Worm (Caenorhabditis elegans) whole organism, L4 larva: ENCODE results near the gene egl-13.

ENCODE experiments used
- F37D6.2 ChIP-seq: sonication (generic microtip); optimal IDR thresholded peaks from 2 replicates; lab custom pipeline; 2016; ENCODE audit warnings: mild to moderate bottlenecking, missing genetic modification characterization, missing compliant biosample characterization
- F44E2.7 ChIP-seq: fragments of 200-800 bp; sonication (Bioruptor generic); IDR thresholded peaks from 2 replicates; pipeline ENCODE4 v2.1.2; 2022; ENCODE audit warnings: missing genetic modification characterization, missing compliant biosample characterization
- R02D3.7 ChIP-seq: fragments of 150-350 bp; sonication (generic microtip); optimal IDR thresholded peaks from 3 replicates; lab custom pipeline; 2014; ENCODE audit warnings: missing biosample characterization, missing genetic modification characterization
- T20F7.1 ChIP-seq: fragments of 200-800 bp; sonication (Bioruptor generic); optimal IDR thresholded peaks from 2 replicates; lab custom pipeline; 2018; ENCODE audit warnings: mild to moderate bottlenecking, missing genetic modification characterization, missing compliant biosample characterization
- T26A8.4 ChIP-seq: fragments of 200-800 bp; sonication (Bioruptor generic); IDR thresholded peaks from 2 replicates; pipeline ENCODE4 v1.3.6; 2022; ENCODE audit warnings: missing genetic modification characterization, missing compliant biosample characterization
- Y5F2A.4 ChIP-seq: fragments of 200-800 bp; sonication (Bioruptor generic); optimal IDR thresholded peaks from 2 replicates; lab custom pipeline; 2018; ENCODE audit warnings: mild to moderate bottlenecking, missing genetic modification characterization, missing compliant biosample characterization
- Y75B8A.6 ChIP-seq: fragments of 200-800 bp; sonication (Bioruptor generic); IDR thresholded peaks from 2 replicates; pipeline ENCODE4 v1.3.6; 2022; ENCODE audit warnings: missing genetic modification reagents, missing genetic modification characterization, missing compliant biosample characterization
- ZK337.2 ChIP-seq: fragments of 200-800 bp; sonication (Bioruptor generic); IDR thresholded peaks from 2 replicates; pipeline ENCODE4 v1.3.6; 2022; ENCODE audit warnings: missing genetic modification reagents, missing genetic modification characterization, missing compliant biosample characterization
- arid-1 ChIP-seq: fragments of 200-800 bp; sonication (Bioruptor generic); conservative IDR thresholded peaks from 2 replicates; pipeline ENCODE4 v1.3.6; 2022; ENCODE audit warnings: missing genetic modification reagents, missing genetic modification characterization, missing compliant biosample characterization
- ceh-44 ChIP-seq: fragments of 200-800 bp; sonication (Bioruptor generic); IDR thresholded peaks from 2 replicates; pipeline ENCODE4 v1.3.6; 2022; ENCODE audit warnings: missing genetic modification reagents, missing genetic modification characterization, missing compliant biosample characterization
- ceh-62 ChIP-seq: sonication (generic microtip); optimal IDR thresholded peaks from 2 replicates; lab custom pipeline; 2017; ENCODE audit warnings: missing biosample characterization, missing genetic modification characterization
- cey-2 ChIP-seq: sonication (generic microtip); optimal IDR thresholded peaks from 3 replicates; lab custom pipeline; 2017; ENCODE audit warnings: missing genetic modification characterization, mild to moderate bottlenecking, missing compliant biosample characterization, antibody characterized with exemption, borderline replicate concordance; ENCODE audit not compliant: insufficient read depth
- daf-16 ChIP-seq, 3 experiments: sonication (generic microtip); optimal IDR thresholded peaks; 2 replicates each; lab custom pipeline; 2016 to 2017; ENCODE audit warnings: missing genetic modification characterization in 3 of 3, missing genetic modification reagents in 3 of 3, mild to moderate bottlenecking in 2 of 3, missing compliant biosample characterization in 2 of 3, missing biosample characterization in 1 of 3, moderate library complexity in 1 of 3
- dmd-6 ChIP-seq: fragments of 200-800 bp; sonication (Bioruptor generic); IDR thresholded peaks from 2 replicates; pipeline ENCODE4 v1.3.6; 2022; ENCODE audit warnings: missing genetic modification reagents, missing genetic modification characterization, missing compliant biosample characterization
- dpl-1 ChIP-seq: fragments of 150-350 bp; optimal IDR thresholded peaks from 2 replicates; lab custom pipeline; 2014; ENCODE audit warnings: missing biosample characterization, missing genetic modification reagents, missing genetic modification characterization
- dve-1 ChIP-seq: sonication (generic microtip); optimal IDR thresholded peaks from 2 replicates; lab custom pipeline; 2017; ENCODE audit warnings: antibody characterized with exemption, mild to moderate bottlenecking, missing genetic modification characterization, missing compliant biosample characterization; ENCODE audit not compliant: insufficient read depth
- egl-27 ChIP-seq: sonication (generic microtip); optimal IDR thresholded peaks from 3 replicates; lab custom pipeline; 2017; ENCODE audit warnings: missing biosample characterization, missing genetic modification reagents, missing genetic modification characterization
- egl-43 ChIP-seq: fragments of 200-800 bp; sonication (Bioruptor generic); IDR thresholded peaks from 2 replicates; pipeline ENCODE4 v1.3.6; 2022; ENCODE audit warnings: missing genetic modification reagents, missing genetic modification characterization, missing compliant biosample characterization
- hif-1 ChIP-seq, 2 experiments: sonication (generic microtip); optimal IDR thresholded peaks; 2 replicates each; lab custom pipeline; 2016 to 2017; ENCODE audit warnings: missing compliant biosample characterization in 2 of 2, missing genetic modification characterization in 2 of 2, missing genetic modification reagents in 2 of 2, missing genotype in 2 of 2, mild to moderate bottlenecking in 1 of 2
- hlh-11 ChIP-seq: fragments of 200-800 bp; sonication (Bioruptor generic); optimal IDR thresholded peaks from 2 replicates; lab custom pipeline; 2018; ENCODE audit warnings: mild to moderate bottlenecking, missing genetic modification characterization, missing compliant biosample characterization
- hlh-30 ChIP-seq: sonication (generic microtip); optimal IDR thresholded peaks from 2 replicates; lab custom pipeline; 2017; ENCODE audit warnings: antibody characterized with exemption, mild to moderate bottlenecking, missing genetic modification characterization, missing compliant biosample characterization; ENCODE audit not compliant: insufficient read depth
- hmg-1.1 ChIP-seq: fragments of 200-800 bp; sonication (Bioruptor generic); IDR thresholded peaks from 2 replicates; pipeline ENCODE4 v1.3.6; 2022; ENCODE audit warnings: missing genetic modification reagents, missing genetic modification characterization, missing compliant biosample characterization
- lin-13 ChIP-seq: fragments of 150-350 bp; optimal IDR thresholded peaks from 2 replicates; lab custom pipeline; 2014; ENCODE audit warnings: missing biosample characterization, missing genetic modification reagents, missing genetic modification characterization
- lin-15B ChIP-seq: fragments of 150-350 bp; sonication (generic microtip); optimal IDR thresholded peaks from 3 replicates; lab custom pipeline; 2014; ENCODE audit warnings: missing biosample characterization, missing genetic modification characterization
- mdt-29 ChIP-seq: fragments of 200-800 bp; sonication (Bioruptor generic); IDR thresholded peaks from 2 replicates; pipeline ENCODE4 v1.3.6; 2022; ENCODE audit warnings: missing genetic modification reagents, missing genetic modification characterization, missing compliant biosample characterization
- mep-1 ChIP-seq: fragments of 150-350 bp; sonication (generic microtip); optimal IDR thresholded peaks from 3 replicates; lab custom pipeline; 2014; ENCODE audit warnings: missing biosample characterization, missing genetic modification characterization
- mes-2 ChIP-seq: sonication (generic microtip); optimal IDR thresholded peaks from 2 replicates; lab custom pipeline; 2016; ENCODE audit warnings: missing genotype, mild to moderate bottlenecking, missing genetic modification characterization, missing compliant biosample characterization; ENCODE audit not compliant: poor library complexity, severe bottlenecking
- mxl-2 ChIP-seq: fragments of 200-800 bp; sonication (Bioruptor generic); conservative IDR thresholded peaks from 2 replicates; pipeline ENCODE4 v1.3.6; 2022; ENCODE audit warnings: missing genetic modification reagents, missing genetic modification characterization, missing compliant biosample characterization
- mxl-3 ChIP-seq: fragments of 200-800 bp; sonication (Bioruptor generic); optimal IDR thresholded peaks from 2 replicates; lab custom pipeline; 2018; ENCODE audit warnings: mild to moderate bottlenecking, missing genetic modification characterization, missing compliant biosample characterization
- nhr-102 ChIP-seq: sonication (generic microtip); optimal IDR thresholded peaks from 2 replicates; lab custom pipeline; 2016; ENCODE audit warnings: mild to moderate bottlenecking, missing genetic modification characterization, moderate library complexity, missing compliant biosample characterization
- nhr-28 ChIP-seq: fragments of 150-350 bp; optimal IDR thresholded peaks from 2 replicates; lab custom pipeline; 2014; ENCODE audit warnings: missing biosample characterization, missing genetic modification characterization
- nhr-41 ChIP-seq: fragments of 200-800 bp; sonication (Bioruptor generic); IDR thresholded peaks from 2 replicates; pipeline ENCODE4 v1.3.6; 2022; ENCODE audit warnings: missing genetic modification reagents, missing genetic modification characterization, missing compliant biosample characterization
- nhr-42 ChIP-seq: fragments of 200-800 bp; sonication (Bioruptor generic); IDR thresholded peaks from 2 replicates; pipeline ENCODE4 v1.3.6; 2022; ENCODE audit warnings: missing genetic modification characterization, missing compliant biosample characterization
- nhr-48 ChIP-seq: sonication (generic microtip); optimal IDR thresholded peaks from 2 replicates; lab custom pipeline; 2016; ENCODE audit warnings: mild to moderate bottlenecking, missing genetic modification characterization, missing compliant biosample characterization
- nhr-77 ChIP-seq: fragments of 150-350 bp; optimal IDR thresholded peaks from 2 replicates; lab custom pipeline; 2014; ENCODE audit warnings: missing biosample characterization, missing genetic modification characterization
- rbr-2 ChIP-seq: sonication (generic microtip); optimal IDR thresholded peaks from 2 replicates; lab custom pipeline; 2016; ENCODE audit warnings: missing genotype, missing genetic modification characterization, missing compliant biosample characterization
- sdz-12 ChIP-seq: fragments of 200-800 bp; sonication (Bioruptor generic); optimal IDR thresholded peaks from 2 replicates; lab custom pipeline; 2018; ENCODE audit warnings: mild to moderate bottlenecking, missing genetic modification characterization, missing compliant biosample characterization
- set-16 ChIP-seq: fragments of 200-800 bp; sonication (Bioruptor generic); IDR thresholded peaks from 2 replicates; pipeline ENCODE4 v1.3.6; 2022; ENCODE audit warnings: missing genetic modification reagents, missing genetic modification characterization, missing compliant biosample characterization
- spr-1 ChIP-seq: sonication (generic microtip); optimal IDR thresholded peaks from 2 replicates; lab custom pipeline; 2016; ENCODE audit warnings: mild to moderate bottlenecking, missing genetic modification characterization, missing compliant biosample characterization
- unc-62 ChIP-seq, 3 experiments: fragments of 150-350 bp in 1 of 3; sonication (generic microtip); optimal IDR thresholded peaks in 2 of 3; peaks in 1 of 3; 1 replicate in 1 of 3; 2 replicates in 2 of 3; lab custom pipeline; 2014 to 2017; ENCODE audit warnings: missing biosample characterization in 3 of 3, missing genetic modification characterization in 3 of 3, missing genetic modification reagents in 3 of 3, missing genotype in 1 of 3
- vab-7 ChIP-seq: fragments of 200-800 bp; sonication (Bioruptor generic); IDR thresholded peaks from 2 replicates; pipeline ENCODE4 v1.3.6; 2022; ENCODE audit warnings: missing genetic modification reagents, missing genetic modification characterization, missing compliant biosample characterization
- zag-1 ChIP-seq: fragments of 150-350 bp; optimal IDR thresholded peaks from 2 replicates; lab custom pipeline; 2014; ENCODE audit warnings: missing biosample characterization, missing genetic modification characterization
- zfp-2 ChIP-seq: sonication (generic microtip); optimal IDR thresholded peaks from 2 replicates; lab custom pipeline; 2016; ENCODE audit warnings: mild to moderate bottlenecking, missing genetic modification characterization, missing compliant biosample characterization
- zfp-3 ChIP-seq: fragments of 200-800 bp; sonication (Bioruptor generic); conservative IDR thresholded peaks from 2 replicates; pipeline ENCODE4 v1.3.6; 2022; ENCODE audit warnings: missing genetic modification reagents, missing genetic modification characterization, missing compliant biosample characterization
- ztf-11 ChIP-seq: fragments of 150-350 bp; optimal IDR thresholded peaks from 2 replicates; lab custom pipeline; 2014; ENCODE audit warnings: missing biosample characterization, missing genetic modification characterization

The egl-13 gene

DNA sequence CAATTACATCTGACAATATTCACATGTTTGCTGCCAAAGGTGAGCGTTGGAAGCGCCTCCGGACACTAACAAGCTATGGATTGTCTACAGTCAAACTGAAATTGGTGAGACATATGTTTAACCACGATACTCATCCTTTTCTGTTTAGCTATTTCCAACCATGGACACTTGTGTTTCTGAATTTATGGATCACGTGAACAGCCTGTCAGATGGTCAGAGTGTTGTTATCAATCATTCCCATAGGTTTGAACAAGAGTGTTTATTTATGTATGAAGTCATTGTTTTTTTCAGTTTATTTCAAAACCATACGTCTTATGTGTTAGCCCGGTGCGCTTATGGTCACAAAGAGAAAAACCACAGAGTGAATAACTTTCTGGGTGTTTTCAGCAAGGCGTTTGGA lies 51.7 kb downstream of the egl-13 start (continued):
- TF ChIP-seq sdz-12 (GFP tag; lab: Kevin White, UChicago), result no peak
- TF ChIP-seq dpl-1, result no peak
- no peak for TF ChIP-seq zfp-3
- peak; percentile 37 for TF ChIP-seq nhr-77 (tag; lab: Kevin White, UChicago)
- TF ChIP-seq hmg-1.1 (GFP tag; lab: Robert Waterston, UW), result no peak
- TF ChIP-seq hlh-30, result peak; percentile 71
- no peak for TF ChIP-seq hif-1 (tag; optimal IDR thresholded peaks at IDR 0.05; lab: Kevin White, UChicago)
- TF ChIP-seq Y75B8A.6 (GFP tag; lab: Robert Waterston, UW), result no peak
- TF ChIP-seq mep-1 (tag; lab: Kevin White, UChicago), result no peak
- TF ChIP-seq R02D3.7 (tag; lab: Kevin White, UChicago), result no peak
- no peak for TF ChIP-seq T26A8.4 (GFP tag; lab: Robert Waterston, UW)
- TF ChIP-seq F37D6.2 (tag; lab: Kevin White, UChicago), result no peak
- no peak for TF ChIP-seq mdt-29 (GFP tag; lab: Robert Waterston, UW)
- no peak for TF ChIP-seq F44E2.7 (GFP tag; lab: Robert Waterston, UW)
- no peak for TF ChIP-seq egl-43 (GFP tag; lab: Robert Waterston, UW)
- no peak for TF ChIP-seq set-16 (GFP tag; lab: Robert Waterston, UW)
- no peak for TF ChIP-seq Y5F2A.4
- TF ChIP-seq nhr-28 (tag; lab: Kevin White, UChicago), result peak; percentile 53
- peak; percentile 17 for TF ChIP-seq hlh-11 (tag; lab: Kevin White, UChicago)
- no peak for TF ChIP-seq mes-2 (tag; lab: Kevin White, UChicago)
- peak; percentile 23; the same call in 1 of the 2 replicates for TF ChIP-seq dmd-6 (GFP tag; lab: Robert Waterston, UW)
- TF ChIP-seq zfp-2 (tag; lab: Kevin White, UChicago), result no peak
- TF ChIP-seq zag-1, result no peak
- no peak for TF ChIP-seq lin-13 (GFP tag; lab: Kevin White, UChicago)
- no peak for TF ChIP-seq nhr-42 (GFP tag; lab: Robert Waterston, UW)
- no peak for TF ChIP-seq egl-27 (tag; lab: Kevin White, UChicago)
- no peak for TF ChIP-seq ceh-44 (GFP tag; lab: Robert Waterston, UW)
- TF ChIP-seq mxl-2 (GFP tag; lab: Robert Waterston, UW), result no peak
- TF ChIP-seq spr-1 (tag; lab: Kevin White, UChicago), result no peak
- TF ChIP-seq ZK337.2 (GFP tag; lab: Robert Waterston, UW), result no peak
- no peak for TF ChIP-seq nhr-102 (tag; lab: Kevin White, UChicago)
- no peak for TF ChIP-seq ceh-62 (tag; lab: Kevin White, UChicago)
- no peak for TF ChIP-seq vab-7
- no peak for TF ChIP-seq nhr-48
- TF ChIP-seq unc-62 (GFP tag; optimal IDR thresholded peaks at IDR 0.05 in 1 of 2; lab: Kevin White, UChicago), result peak in 1 of 2 experiments; percentile 93
- no peak for TF ChIP-seq unc-62 (tag; optimal IDR thresholded peaks at IDR 0.05; lab: Kevin White, UChicago)
- TF ChIP-seq nhr-41, result no peak
- TF ChIP-seq T20F7.1 (GFP tag; lab: Kevin White, UChicago), result no peak
- no peak for TF ChIP-seq daf-16 (GFP tag; optimal IDR thresholded peaks at IDR 0.05; lab: Kevin White, UChicago)
- peak; percentile 82 for TF ChIP-seq daf-16 (tag; optimal IDR thresholded peaks at IDR 0.05; lab: Kevin White, UChicago)
- no peak for TF ChIP-seq arid-1
- no peak for TF ChIP-seq rbr-2
- no peak for TF ChIP-seq lin-15B (tag; lab: Kevin White, UChicago)
- TF ChIP-seq dve-1 (tag; lab: Kevin White, UChicago), result peak; percentile 30
- TF ChIP-seq ztf-11 (tag; lab: Kevin White, UChicago), result no peak
- no peak for TF ChIP-seq mxl-3 (GFP tag; lab: Kevin White, UChicago)
- no peak for TF ChIP-seq cey-2
- TF ChIP-seq, all 104 proteins: peak for 9
